Worm (Caenorhabditis elegans) whole organism, L3 larva: Measurements from ENCODE around the gene T27E4.1.
A peak's percentile ranks its signal among the peaks of the same experiment; 100 is the strongest.

Experiments
- ZK546.5 ChIP-seq: sonication (generic microtip); optimal IDR thresholded peaks from 2 replicates; lab custom pipeline; 2017; ENCODE audit warnings: missing biosample characterization, missing genetic modification characterization
- aly-2 ChIP-seq: fragments of 150-350 bp; optimal IDR thresholded peaks from 2 replicates; lab custom pipeline; 2014; ENCODE audit warnings: missing biosample characterization, missing genetic modification characterization
- ceh-16 ChIP-seq: sonication (generic microtip); optimal IDR thresholded peaks from 2 replicates; lab custom pipeline; 2017; ENCODE audit warnings: missing biosample characterization, missing genetic modification characterization
- ceh-28 ChIP-seq: fragments of 150-350 bp; optimal IDR thresholded peaks from 2 replicates; lab custom pipeline; 2014; ENCODE audit warnings: missing biosample characterization, missing genetic modification reagents, missing genetic modification characterization
- daf-12 ChIP-seq: fragments of 150-350 bp; optimal IDR thresholded peaks from 2 replicates; lab custom pipeline; 2014; ENCODE audit warnings: missing biosample characterization, missing genetic modification reagents, missing genetic modification characterization
- egl-5 ChIP-seq: fragments of 150-350 bp; optimal IDR thresholded peaks from 2 replicates; lab custom pipeline; 2017; ENCODE audit warnings: missing biosample characterization, missing genetic modification reagents, missing genetic modification characterization, inconsistent platforms
- elt-1 ChIP-seq: fragments of 150-350 bp; optimal IDR thresholded peaks from 2 replicates; lab custom pipeline; 2014; ENCODE audit warnings: missing biosample characterization, missing genetic modification characterization
- elt-2 ChIP-seq: sonication (generic microtip); optimal IDR thresholded peaks from 2 replicates; lab custom pipeline; 2016; ENCODE audit warnings: missing genetic modification reagents, mild to moderate bottlenecking, missing genetic modification characterization, missing compliant biosample characterization
- elt-3 ChIP-seq, 3 experiments: fragments of 150-350 bp in 1 of 3; sonication (generic microtip) in 2 of 3; optimal IDR thresholded peaks; 2 replicates in 2 of 3; 4 replicates in 1 of 3; lab custom pipeline; 2014 to 2017; ENCODE audit warnings: missing biosample characterization in 3 of 3, missing genetic modification characterization in 3 of 3
- eor-1 ChIP-seq, 2 experiments: fragments of 150-350 bp; optimal IDR thresholded peaks; 2 replicates each; lab custom pipeline; 2014 to 2018; ENCODE audit warnings: missing biosample characterization in 2 of 2, missing genetic modification characterization in 2 of 2
- fkh-10 ChIP-seq: sonication (generic microtip); optimal IDR thresholded peaks from 2 replicates; lab custom pipeline; 2017; ENCODE audit warnings: missing biosample characterization, missing genetic modification reagents, missing genetic modification characterization
- fkh-2 ChIP-seq: fragments of 150-350 bp; optimal IDR thresholded peaks from 2 replicates; lab custom pipeline; 2014; ENCODE audit warnings: missing biosample characterization, missing genetic modification reagents, missing genetic modification characterization
- fos-1 ChIP-seq: fragments of 150-350 bp; optimal IDR thresholded peaks from 2 replicates; lab custom pipeline; 2014; ENCODE audit warnings: missing biosample characterization, missing genetic modification characterization
- jun-1 ChIP-seq: fragments of 150-350 bp; optimal IDR thresholded peaks from 2 replicates; lab custom pipeline; 2014; ENCODE audit warnings: missing biosample characterization, missing genetic modification reagents, missing genetic modification characterization
- lin-15B ChIP-seq: fragments of 150-350 bp; optimal IDR thresholded peaks from 2 replicates; lab custom pipeline; 2014; ENCODE audit warnings: missing biosample characterization, missing genetic modification characterization
- lin-39 ChIP-seq: fragments of 150-350 bp; optimal IDR thresholded peaks from 2 replicates; lab custom pipeline; 2018; ENCODE audit warnings: missing biosample characterization, missing genetic modification reagents, missing genetic modification characterization
- lsy-12 ChIP-seq: sonication (generic microtip); optimal IDR thresholded peaks from 2 replicates; lab custom pipeline; 2016; ENCODE audit warnings: mild to moderate bottlenecking, missing genetic modification characterization, missing compliant biosample characterization
- mml-1 ChIP-seq: fragments of 150-350 bp; sonication (generic microtip); optimal IDR thresholded peaks from 3 replicates; lab custom pipeline; 2014; ENCODE audit warnings: missing biosample characterization, missing genetic modification characterization
- nhr-11 ChIP-seq: fragments of 150-350 bp; optimal IDR thresholded peaks from 2 replicates; lab custom pipeline; 2014; ENCODE audit warnings: missing biosample characterization, missing genetic modification characterization
- nhr-12 ChIP-seq: fragments of 150-350 bp; optimal IDR thresholded peaks from 2 replicates; lab custom pipeline; 2014; ENCODE audit warnings: missing biosample characterization, missing genetic modification characterization
- nhr-23 ChIP-seq: fragments of 150-350 bp; optimal IDR thresholded peaks from 2 replicates; lab custom pipeline; 2014; ENCODE audit warnings: missing biosample characterization, missing genetic modification reagents, missing genetic modification characterization
- nhr-237 ChIP-seq: fragments of 150-350 bp; optimal IDR thresholded peaks from 2 replicates; lab custom pipeline; 2014; ENCODE audit warnings: missing biosample characterization, missing genetic modification characterization
- nhr-25 ChIP-seq: sonication (generic microtip); optimal IDR thresholded peaks from 2 replicates; lab custom pipeline; 2017; ENCODE audit warnings: missing biosample characterization, missing genetic modification characterization
- nhr-43 ChIP-seq: sonication (generic microtip); optimal IDR thresholded peaks from 2 replicates; lab custom pipeline; 2016; ENCODE audit warnings: mild to moderate bottlenecking, missing genetic modification characterization, missing compliant biosample characterization; ENCODE audit not compliant: poor library complexity, severe bottlenecking
- nhr-67 ChIP-seq: fragments of 150-350 bp; optimal IDR thresholded peaks from 2 replicates; lab custom pipeline; 2014; ENCODE audit warnings: missing biosample characterization, missing genetic modification characterization
- nhr-76 ChIP-seq: fragments of 150-350 bp; sonication (generic microtip); optimal IDR thresholded peaks from 5 replicates; lab custom pipeline; 2014; ENCODE audit warnings: missing biosample characterization, missing genetic modification characterization
- nhr-77 ChIP-seq: fragments of 150-350 bp; optimal IDR thresholded peaks from 2 replicates; lab custom pipeline; 2014; ENCODE audit warnings: missing biosample characterization, missing genetic modification characterization
- pha-4 ChIP-seq: fragments of 150-350 bp; optimal IDR thresholded peaks from 2 replicates; lab custom pipeline; 2014; ENCODE audit warnings: missing biosample characterization, missing genetic modification reagents, missing genetic modification characterization
- pqm-1 ChIP-seq: fragments of 150-350 bp; optimal IDR thresholded peaks from 2 replicates; lab custom pipeline; 2017; ENCODE audit warnings: missing biosample characterization, missing genetic modification characterization, inconsistent platforms
- sea-2 ChIP-seq: fragments of 150-350 bp; sonication (generic microtip); optimal IDR thresholded peaks from 4 replicates; lab custom pipeline; 2014; ENCODE audit warnings: missing biosample characterization, missing genetic modification reagents, missing genetic modification characterization
- skn-1 ChIP-seq: fragments of 150-350 bp; optimal IDR thresholded peaks from 2 replicates; lab custom pipeline; 2014; ENCODE audit warnings: missing biosample characterization, missing genetic modification characterization
- tbx-2 ChIP-seq: sonication (generic microtip); optimal IDR thresholded peaks from 2 replicates; lab custom pipeline; 2016; ENCODE audit warnings: mild to moderate bottlenecking, missing genetic modification characterization, missing compliant biosample characterization
- unc-39 ChIP-seq: sonication (generic microtip); optimal IDR thresholded peaks from 4 replicates; lab custom pipeline; 2017; ENCODE audit warnings: missing biosample characterization, missing genetic modification characterization
- unc-62 ChIP-seq: fragments of 150-350 bp; sonication (generic microtip); optimal IDR thresholded peaks from 4 replicates; lab custom pipeline; 2014; ENCODE audit warnings: missing biosample characterization, missing genetic modification reagents, missing genetic modification characterization
- zag-1 ChIP-seq: fragments of 150-350 bp; optimal IDR thresholded peaks from 2 replicates; lab custom pipeline; 2014; ENCODE audit warnings: missing biosample characterization, missing genetic modification characterization

Gene T27E4.1

DNA sequence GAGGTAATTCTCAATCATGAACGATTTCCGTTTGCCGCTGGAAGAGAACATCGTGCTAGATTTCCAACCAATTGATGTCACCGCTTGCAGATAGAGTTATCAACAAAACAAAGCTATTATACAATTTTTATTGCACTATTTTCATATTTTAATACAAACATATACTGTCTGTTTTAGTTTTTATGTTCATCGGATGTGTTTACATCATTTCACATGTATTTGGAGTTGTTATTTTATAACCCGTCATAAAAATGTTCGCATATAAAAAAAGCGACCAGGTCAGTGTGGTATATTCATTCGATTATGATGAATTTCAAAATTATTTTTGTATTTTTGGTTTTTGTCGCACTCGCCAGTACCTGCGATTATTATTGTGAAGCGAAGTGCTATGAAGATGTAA is 31.0 kb downstream of the T27E4.1 start, which contains the start of gene F21C10.11:
TSS of gene F21C10.11 (plus strand) at position 301 of the 400 bp plus-strand sequence.
- peak; percentile 26 for TF ChIP-seq pqm-1 (tag; lab: Kevin White, UChicago)
- TF ChIP-seq lin-39 (tag; lab: Kevin White, UChicago): no peak

DNA sequence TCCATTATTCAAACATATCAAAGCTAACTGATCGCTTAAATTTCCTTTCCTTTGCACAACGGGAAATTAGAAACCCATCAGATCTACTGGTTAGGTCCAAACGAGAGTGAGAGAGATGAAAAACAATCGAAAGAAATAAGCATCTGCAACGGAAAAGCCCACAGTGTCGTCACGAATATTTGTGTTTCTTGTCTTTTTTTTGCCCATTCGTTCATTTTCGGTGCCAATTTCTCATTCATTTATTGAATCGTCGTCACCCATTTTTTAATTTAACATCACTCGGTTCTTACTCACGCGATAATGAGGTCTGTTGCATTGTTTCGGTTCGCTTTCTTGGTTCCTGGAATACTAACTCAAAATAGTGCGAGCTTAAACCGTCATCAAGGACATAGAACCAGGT is 32.0 kb downstream of the T27E4.1 start, which contains the start of gene F21C10.6:
TSS of gene F21C10.6 (plus strand) at position 301 of the 400 bp plus-strand sequence.
- TF ChIP-seq nhr-76 (tag; lab: Kevin White, UChicago) (no peak), lsy-12 (tag; lab: Kevin White, UChicago) (no peak), nhr-237 (tag; lab: Kevin White, UChicago) (no peak), elt-3 (tag; optimal IDR thresholded peaks at IDR 0.05; lab: Kevin White, UChicago) (no peak), nhr-43 (tag; lab: Kevin White, UChicago) (no peak), ceh-28 (tag; lab: Kevin White, UChicago) (no peak), unc-39 (tag; lab: Kevin White, UChicago) (no peak), pqm-1 (tag; lab: Kevin White, UChicago) (no peak), eor-1 (tag; optimal IDR thresholded peaks at IDR 0.05; lab: Kevin White, UChicago) (no peak), daf-12 (tag; lab: Kevin White, UChicago) (no peak), fos-1 (tag; lab: Kevin White, UChicago) (no peak), elt-1 (tag; lab: Kevin White, UChicago) (no peak), pha-4 (no peak), lin-39 (tag; lab: Kevin White, UChicago) (no peak), nhr-67 (tag; lab: Kevin White, UChicago) (no peak), egl-5 (tag; lab: Kevin White, UChicago) (no peak), sea-2 (GFP tag; lab: Kevin White, UChicago) (no peak), ceh-16 (tag; lab: Kevin White, UChicago) (no peak), unc-62 (GFP tag; lab: Kevin White, UChicago) (no peak), skn-1 (no peak)

DNA sequence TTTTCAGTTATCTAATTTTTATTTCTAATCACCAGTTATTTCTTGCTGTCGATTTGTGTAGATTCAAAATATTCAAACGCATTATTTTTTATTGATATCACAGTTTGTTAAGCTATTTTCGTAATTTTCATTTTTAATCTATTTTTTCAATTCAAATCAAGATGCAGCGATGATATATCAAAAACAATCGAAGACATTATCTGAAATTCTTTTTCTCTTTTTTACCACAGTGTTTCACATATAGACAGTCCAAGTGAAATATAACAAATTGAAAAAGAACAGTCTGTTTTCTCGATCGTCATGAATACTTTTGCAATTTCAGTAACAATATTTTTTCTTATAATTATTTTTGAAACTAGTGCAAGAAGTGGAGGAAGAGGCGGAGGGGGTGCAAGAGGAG is 33.2 kb downstream of the T27E4.1 start, which contains the start of gene F21C10.5:
TSS of gene F21C10.5 (plus strand) at position 301 of the 400 bp plus-strand sequence.
- TF ChIP-seq lin-39 (tag; lab: Kevin White, UChicago) (no peak), tbx-2 (no peak), jun-1 (tag; lab: Kevin White, UChicago) (no peak), elt-3 (tag; optimal IDR thresholded peaks at IDR 0.05; lab: Kevin White, UChicago) (no peak), ZK546.5 (tag; lab: Kevin White, UChicago) (no peak), nhr-67 (tag; lab: Kevin White, UChicago) (no peak), nhr-11 (tag; lab: Kevin White, UChicago) (no peak), nhr-25 (tag; lab: Kevin White, UChicago) (no peak), fos-1 (tag; lab: Kevin White, UChicago) (no peak), nhr-43 (tag; lab: Kevin White, UChicago) (no peak), nhr-77 (tag; lab: Kevin White, UChicago) (no peak), nhr-237 (tag; lab: Kevin White, UChicago) (no peak), elt-1 (tag; lab: Kevin White, UChicago) (no peak), mml-1 (tag; lab: Kevin White, UChicago) (no peak), egl-5 (tag; lab: Kevin White, UChicago) (no peak), elt-2 (no peak)

DNA sequence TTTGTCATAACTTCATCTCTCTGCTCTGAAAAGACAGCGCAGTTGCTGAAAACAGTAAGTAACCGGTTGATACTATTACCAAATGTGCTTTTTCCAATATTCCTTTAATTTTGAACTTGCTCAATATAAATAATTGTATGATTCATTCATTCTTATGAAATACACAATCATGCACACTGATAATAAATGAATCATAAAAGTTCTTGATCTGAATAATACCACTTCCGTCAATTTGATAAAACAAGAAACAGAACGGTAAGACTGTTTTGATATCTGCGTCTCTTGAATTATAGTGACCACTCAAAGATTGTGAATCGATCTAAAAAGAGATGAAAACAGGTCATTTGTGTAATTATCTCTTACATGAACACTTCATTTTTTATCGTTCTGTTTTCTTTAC is 34.2 kb downstream of the T27E4.1 start, which contains the start of gene F21C10.4:
TSS of gene F21C10.4 (plus strand) at position 301 of the 400 bp plus-strand sequence.
- TF ChIP-seq nhr-23 (no peak), fkh-2 (no peak), nhr-12 (tag; lab: Kevin White, UChicago) (no peak), jun-1 (tag; lab: Kevin White, UChicago) (no peak), zag-1 (tag; lab: Kevin White, UChicago) (no peak), aly-2 (tag; lab: Kevin White, UChicago) (no peak), lin-15B (tag; lab: Kevin White, UChicago) (no peak), fkh-10 (GFP tag; lab: Kevin White, UChicago) (no peak), sea-2 (GFP tag; lab: Kevin White, UChicago) (no peak), lin-39 (tag; lab: Kevin White, UChicago) (no peak), pha-4 (no peak), nhr-76 (tag; lab: Kevin White, UChicago) (no peak), eor-1 (tag; optimal IDR thresholded peaks at IDR 0.05; lab: Kevin White, UChicago) (no peak)
